Fruit fly (Drosophila melanogaster) whole organism, embryonic: Measurements from ENCODE around the gene eca.

Experiments
- Blimp-1 ChIP-seq: fragments of 200-800 bp; sonication (Bioruptor generic); optimal IDR thresholded peaks from 3 replicates; lab custom pipeline; 2018; ENCODE audit warnings: missing biosample characterization, missing genetic modification characterization, mild to moderate bottlenecking, moderate library complexity, missing genetic modification reagents
- CG10274 ChIP-seq: fragments of 200-800 bp; sonication (Bioruptor generic); optimal IDR thresholded peaks from 3 replicates; lab custom pipeline; 2017; ENCODE audit warnings: missing biosample characterization, mild to moderate bottlenecking, missing genetic modification characterization
- CG10366 ChIP-seq: fragments of 200-800 bp; sonication (Bioruptor generic); IDR thresholded peaks from 2 replicates; pipeline ENCODE4 v1.3.6; 2022; ENCODE audit warnings: missing biosample characterization, missing genetic modification characterization
- CG10565 ChIP-seq: fragments of 200-800 bp; sonication (Bioruptor generic); optimal IDR thresholded peaks from 3 replicates; lab custom pipeline; 2016; ENCODE audit warnings: missing biosample characterization, mild to moderate bottlenecking, missing genetic modification characterization
- CG11723 ChIP-seq: fragments of 200-800 bp; sonication (Bioruptor generic); optimal IDR thresholded peaks from 2 replicates; lab custom pipeline; 2017; ENCODE audit warnings: missing biosample characterization, mild to moderate bottlenecking, missing genetic modification characterization
- CG12391 ChIP-seq: fragments of 200-800 bp; sonication (Bioruptor generic); optimal IDR thresholded peaks from 3 replicates; lab custom pipeline; 2018; ENCODE audit warnings: missing biosample characterization, mild to moderate bottlenecking, missing genetic modification characterization, moderate library complexity
- CG12769 ChIP-seq: fragments of 200-800 bp; sonication (Bioruptor generic); optimal IDR thresholded peaks from 2 replicates; lab custom pipeline; 2019; ENCODE audit warnings: missing biosample characterization, mild to moderate bottlenecking, missing genetic modification characterization, moderate library complexity
- CG14050 ChIP-seq: fragments of 200-800 bp; sonication (Bioruptor generic); IDR thresholded peaks from 3 replicates; pipeline ENCODE4 v1.3.6; 2022; ENCODE audit warnings: missing biosample characterization, missing genetic modification characterization
- CG15011 ChIP-seq: fragments of 200-800 bp; sonication (Bioruptor generic); optimal IDR thresholded peaks from 3 replicates; lab custom pipeline; 2018; ENCODE audit warnings: missing biosample characterization, mild to moderate bottlenecking, missing genetic modification characterization
- CG31365 ChIP-seq: fragments of 200-800 bp; sonication (Bioruptor generic); optimal IDR thresholded peaks from 2 replicates; lab custom pipeline; 2018; ENCODE audit warnings: missing biosample characterization, mild to moderate bottlenecking, missing genetic modification characterization
- CG32532 ChIP-seq: fragments of 200-800 bp; sonication (Bioruptor generic); IDR thresholded peaks from 2 replicates; pipeline ENCODE4 v1.3.6; 2022; ENCODE audit warnings: missing biosample characterization, missing genetic modification characterization
- CG3281 ChIP-seq: fragments of 200-800 bp; sonication (Bioruptor generic); optimal IDR thresholded peaks from 3 replicates; lab custom pipeline; 2017; ENCODE audit warnings: missing biosample characterization, mild to moderate bottlenecking, missing genetic modification characterization
- CG3995 ChIP-seq: fragments of 200-800 bp; sonication (Bioruptor generic); optimal IDR thresholded peaks from 3 replicates; lab custom pipeline; 2016; ENCODE audit warnings: missing biosample characterization, missing genetic modification characterization
- CG4282 ChIP-seq: fragments of 200-800 bp; sonication (Bioruptor generic); optimal IDR thresholded peaks from 2 replicates; lab custom pipeline; 2016; ENCODE audit warnings: missing biosample characterization, missing genetic modification characterization
- CG43689 ChIP-seq: fragments of 200-800 bp; sonication (Bioruptor generic); IDR thresholded peaks from 2 replicates; pipeline ENCODE4 v1.3.6; 2022; ENCODE audit warnings: missing biosample characterization, missing genetic modification characterization
- CG4707 ChIP-seq: fragments of 200-800 bp; sonication (Bioruptor generic); optimal IDR thresholded peaks from 2 replicates; lab custom pipeline; 2018; ENCODE audit warnings: missing biosample characterization, mild to moderate bottlenecking, missing genetic modification characterization, moderate library complexity
- CG4854 ChIP-seq: fragments of 200-800 bp; sonication (Bioruptor generic); optimal IDR thresholded peaks from 2 replicates; lab custom pipeline; 2016; ENCODE audit warnings: missing biosample characterization, missing genetic modification characterization, inconsistent platforms
- CG5953 ChIP-seq: fragments of 200-800 bp; sonication (Bioruptor generic); IDR thresholded peaks from 2 replicates; pipeline ENCODE4 v1.3.6; 2022; ENCODE audit warnings: missing biosample characterization, missing genetic modification characterization
- CG6254 ChIP-seq: fragments of 200-800 bp; sonication (Bioruptor generic); optimal IDR thresholded peaks from 3 replicates; lab custom pipeline; 2017; ENCODE audit warnings: mild to moderate bottlenecking, missing biosample characterization, missing genetic modification reagents, missing genetic modification characterization
- CG8281 ChIP-seq: fragments of 200-800 bp; sonication (Bioruptor generic); optimal IDR thresholded peaks from 2 replicates; lab custom pipeline; 2018; ENCODE audit warnings: missing biosample characterization, mild to moderate bottlenecking, missing genetic modification characterization, moderate library complexity
- Camta ChIP-seq: fragments of 200-800 bp; sonication (Bioruptor generic); optimal IDR thresholded peaks from 2 replicates; lab custom pipeline; 2016; ENCODE audit warnings: missing biosample characterization, missing genetic modification characterization
- Dek ChIP-seq: fragments of 200-800 bp; sonication (Bioruptor generic); optimal IDR thresholded peaks from 3 replicates; lab custom pipeline; 2019; ENCODE audit warnings: missing biosample characterization, mild to moderate bottlenecking, missing genetic modification characterization, moderate library complexity
- E2f1 ChIP-seq: fragments of 200-800 bp; sonication (Bioruptor generic); IDR thresholded peaks from 2 replicates; pipeline ENCODE4 v1.3.6; 2022; ENCODE audit warnings: missing biosample characterization, missing genetic modification characterization
- Hand ChIP-seq: fragments of 200-800 bp; sonication (Bioruptor generic); optimal IDR thresholded peaks from 2 replicates; lab custom pipeline; 2017; ENCODE audit warnings: mild to moderate bottlenecking, missing biosample characterization, missing genetic modification reagents, missing genetic modification characterization
- Mad ChIP-seq: fragments of 200-800 bp; sonication (Bioruptor generic); optimal IDR thresholded peaks from 2 replicates; lab custom pipeline; 2016; ENCODE audit warnings: missing biosample characterization, missing genetic modification characterization
- Max ChIP-seq: fragments of 200-800 bp; sonication (Bioruptor generic); optimal IDR thresholded peaks from 2 replicates; lab custom pipeline; 2016; ENCODE audit warnings: missing biosample characterization, mild to moderate bottlenecking, missing genetic modification characterization
- Med ChIP-seq: fragments of 200-800 bp; sonication (Bioruptor generic); peaks from one replicate; lab custom pipeline; 2016; ENCODE audit warnings: missing biosample characterization, missing genetic modification characterization, mild to moderate bottlenecking, inconsistent platforms, moderate library complexity
- Side ChIP-seq: fragments of 200-800 bp; sonication (Bioruptor generic); optimal IDR thresholded peaks from 2 replicates; lab custom pipeline; 2016; ENCODE audit warnings: missing biosample characterization, missing genetic modification characterization
- Six4 ChIP-seq: fragments of 200-800 bp; sonication (Bioruptor generic); optimal IDR thresholded peaks from 2 replicates; lab custom pipeline; 2016; ENCODE audit warnings: missing biosample characterization, missing genetic modification characterization
- Spps ChIP-seq: fragments of 200-800 bp; sonication (Bioruptor generic); optimal IDR thresholded peaks from 2 replicates; lab custom pipeline; 2018; ENCODE audit warnings: missing biosample characterization, mild to moderate bottlenecking, missing genetic modification characterization
- Xbp1 ChIP-seq: fragments of 200-800 bp; sonication (Bioruptor generic); optimal IDR thresholded peaks from 3 replicates; lab custom pipeline; 2016; ENCODE audit warnings: missing biosample characterization, mild to moderate bottlenecking, missing genetic modification characterization
- ac ChIP-seq: fragments of 200-800 bp; sonication (Bioruptor generic); optimal IDR thresholded peaks from 3 replicates; lab custom pipeline; 2017; ENCODE audit warnings: missing biosample characterization, mild to moderate bottlenecking, missing genetic modification characterization
- dan ChIP-seq: fragments of 200-800 bp; sonication (Bioruptor generic); IDR thresholded peaks from 2 replicates; pipeline ENCODE4 v1.3.6; 2022; ENCODE audit warnings: missing biosample characterization, missing genetic modification characterization
- dati ChIP-seq: fragments of 200-800 bp; sonication (Bioruptor generic); IDR thresholded peaks from 2 replicates; pipeline ENCODE4 v1.3.6; 2022; ENCODE audit warnings: missing biosample characterization, missing genetic modification characterization
- dpn ChIP-seq, 2 experiments: fragments of 200-800 bp; sonication (Bioruptor generic); optimal IDR thresholded peaks; 3 replicates each; lab custom pipeline; 2016; ENCODE audit warnings: missing biosample characterization in 2 of 2, missing genetic modification characterization in 2 of 2
- en ChIP-seq: fragments of 200-800 bp; sonication (Bioruptor generic); optimal IDR thresholded peaks from 2 replicates; lab custom pipeline; 2016; ENCODE audit warnings: missing biosample characterization, missing genetic modification characterization
- fd3F ChIP-seq: fragments of 200-800 bp; sonication (Bioruptor generic); optimal IDR thresholded peaks from 2 replicates; lab custom pipeline; 2018; ENCODE audit warnings: missing biosample characterization, mild to moderate bottlenecking, missing genetic modification characterization, moderate library complexity
- fd64A ChIP-seq: fragments of 200-800 bp; sonication (Bioruptor generic); optimal IDR thresholded peaks from 3 replicates; lab custom pipeline; 2018; ENCODE audit warnings: missing biosample characterization, mild to moderate bottlenecking, missing genetic modification characterization
- fd96Cb ChIP-seq: fragments of 200-800 bp; sonication (Bioruptor generic); optimal IDR thresholded peaks from 2 replicates; lab custom pipeline; 2018; ENCODE audit warnings: missing biosample characterization, mild to moderate bottlenecking, missing genetic modification characterization, moderate library complexity
- fu2 ChIP-seq: fragments of 200-800 bp; sonication (Bioruptor generic); optimal IDR thresholded peaks from 2 replicates; lab custom pipeline; 2016; ENCODE audit warnings: missing biosample characterization, missing genetic modification characterization
- her ChIP-seq: fragments of 200-800 bp; sonication (Bioruptor generic); optimal IDR thresholded peaks from 2 replicates; lab custom pipeline; 2016; ENCODE audit warnings: missing biosample characterization, missing genetic modification characterization
- ind ChIP-seq: fragments of 200-800 bp; sonication (Bioruptor generic); optimal IDR thresholded peaks from 3 replicates; lab custom pipeline; 2016; ENCODE audit warnings: missing biosample characterization, missing genetic modification characterization
- lilli ChIP-seq: fragments of 200-800 bp; sonication (Bioruptor generic); optimal IDR thresholded peaks from 3 replicates; lab custom pipeline; 2016; ENCODE audit warnings: missing biosample characterization, missing genetic modification characterization
- org-1 ChIP-seq: fragments of 200-800 bp; sonication (Bioruptor generic); optimal IDR thresholded peaks from 2 replicates; lab custom pipeline; 2017; ENCODE audit warnings: missing biosample characterization, missing genetic modification characterization
- ranshi ChIP-seq: fragments of 200-800 bp; sonication (Bioruptor generic); IDR thresholded peaks from 2 replicates; pipeline ENCODE4 v1.3.6; 2022; ENCODE audit warnings: missing biosample characterization, missing genetic modification characterization
- schlank ChIP-seq: fragments of 200-800 bp; sonication (Bioruptor generic); optimal IDR thresholded peaks from 2 replicates; lab custom pipeline; 2018; ENCODE audit warnings: missing biosample characterization, mild to moderate bottlenecking, missing genetic modification characterization
- seq ChIP-seq: fragments of 200-800 bp; sonication (Bioruptor generic); IDR thresholded peaks from 2 replicates; pipeline ENCODE4 v1.3.6; 2022; ENCODE audit warnings: missing biosample characterization, missing genetic modification characterization
- tin ChIP-seq: fragments of 200-800 bp; sonication (Bioruptor generic); optimal IDR thresholded peaks from 3 replicates; lab custom pipeline; 2016; ENCODE audit warnings: missing biosample characterization, missing genetic modification characterization
- vfl ChIP-seq: fragments of 200-800 bp; sonication (Bioruptor generic); optimal IDR thresholded peaks from 2 replicates; lab custom pipeline; 2016; ENCODE audit warnings: missing biosample characterization, missing genetic modification characterization
- zen ChIP-seq: fragments of 200-800 bp; sonication (Bioruptor generic); optimal IDR thresholded peaks from 3 replicates; lab custom pipeline; 2018; ENCODE audit warnings: missing biosample characterization, mild to moderate bottlenecking, missing genetic modification characterization, moderate library complexity

eca gene

dm6 chr3R:9703273-9703672 is 18.0 kb upstream of the eca start:
- no peak for TF ChIP-seq ind
- TF ChIP-seq CG12769 (tag; lab: Kevin White, UChicago): peak; percentile 9
- peak; percentile 75 for TF ChIP-seq Blimp-1

- peak; percentile 85 for TF ChIP-seq Mad (GFP tag; lab: Kevin White, UChicago)
- TF ChIP-seq CG31365 (tag; lab: Kevin White, UChicago): peak; percentile 83
- no peak for TF ChIP-seq CG5953 (GFP tag; lab: Robert Waterston, UW)
- TF ChIP-seq CG10274 (GFP tag; lab: Kevin White, UChicago): peak; percentile 80
- TF ChIP-seq her (GFP tag; lab: Kevin White, UChicago): peak; percentile 76
- peak; percentile 82 for TF ChIP-seq ac (GFP tag; lab: Kevin White, UChicago)
- no peak for TF ChIP-seq dan (GFP tag; lab: Robert Waterston, UW)
- peak; percentile 94 for TF ChIP-seq lilli (GFP tag; lab: Kevin White, UChicago)
- TF ChIP-seq dati: no peak
- peak; percentile 84 for TF ChIP-seq CG11723 (GFP tag; lab: Kevin White, UChicago)
- peak; percentile 81 for TF ChIP-seq vfl (GFP tag; lab: Kevin White, UChicago)
- peak; percentile 49 for TF ChIP-seq CG4282
- TF ChIP-seq Med: peak; percentile 98
- peak; percentile 61 for TF ChIP-seq Spps (tag; lab: Kevin White, UChicago)
- TF ChIP-seq CG12391 (tag; lab: Kevin White, UChicago): peak; percentile 91
- TF ChIP-seq Camta (GFP tag; lab: Kevin White, UChicago): peak; percentile 82
- no peak for TF ChIP-seq CG10366 (GFP tag; lab: Robert Waterston, UW)
- peak; percentile 81 for TF ChIP-seq CG4707 (GFP tag; lab: Kevin White, UChicago)
- TF ChIP-seq seq (GFP tag; lab: Robert Waterston, UW): no peak
- TF ChIP-seq CG43689 (GFP tag; lab: Robert Waterston, UW): no peak
- TF ChIP-seq CG10565 (GFP tag; lab: Kevin White, UChicago): peak; percentile 55
- peak; percentile 84 for TF ChIP-seq org-1 (GFP tag; lab: Kevin White, UChicago)
- TF ChIP-seq schlank (tag; lab: Kevin White, UChicago): peak; percentile 82
- TF ChIP-seq CG4854 (GFP tag; lab: Kevin White, UChicago): peak; percentile 88
- TF ChIP-seq CG3995 (GFP tag; lab: Kevin White, UChicago): peak; percentile 56
- TF ChIP-seq CG14050 (GFP tag; lab: Robert Waterston, UW): no peak
- TF ChIP-seq CG3281 (GFP tag; lab: Kevin White, UChicago): peak; percentile 90
- no peak for TF ChIP-seq E2f1
- TF ChIP-seq ranshi (GFP tag; lab: Robert Waterston, UW): no peak
- peak; percentile 81 for TF ChIP-seq zen (tag; lab: Kevin White, UChicago)
- TF ChIP-seq Hand: peak; percentile 73
- TF ChIP-seq dpn (GFP tag; optimal IDR thresholded peaks at IDR 0.05; lab: Kevin White, UChicago): peak; percentile 84 to 87
- TF ChIP-seq CG8281 (tag; lab: Kevin White, UChicago): peak; percentile 78
- peak; percentile 70 for TF ChIP-seq en
- TF ChIP-seq fd3F: peak; percentile 88
- TF ChIP-seq tin (GFP tag; lab: Kevin White, UChicago): peak; percentile 81
- TF ChIP-seq CG15011 (GFP tag; lab: Kevin White, UChicago): peak; percentile 86
- peak; percentile 87 for TF ChIP-seq Six4 (GFP tag; lab: Kevin White, UChicago)
- peak; percentile 89 for TF ChIP-seq Xbp1 (GFP tag; lab: Kevin White, UChicago)
- TF ChIP-seq CG6254 (GFP tag; lab: Kevin White, UChicago): peak; percentile 85
- TF ChIP-seq Side (GFP tag; lab: Kevin White, UChicago): peak; percentile 79
- TF ChIP-seq fd64A: peak; percentile 82
- no peak for TF ChIP-seq CG32532
- TF ChIP-seq Dek (tag; lab: Kevin White, UChicago): peak; percentile 89
- TF ChIP-seq Max (GFP tag; lab: Kevin White, UChicago): peak; percentile 83
- TF ChIP-seq fu2 (GFP tag; lab: Kevin White, UChicago): peak; percentile 69
- TF ChIP-seq fd96Cb (tag; lab: Kevin White, UChicago): peak; percentile 90
These were observed 17.3 kb upstream of the eca start for dm6 chr3R:9702567-9702966.
